Fruit fly (Drosophila melanogaster): ENCODE results near the gene Nepl7.
A peak's percentile ranks its signal among the peaks of the same experiment; 100 is the strongest.

The Nepl7 gene

DNA sequence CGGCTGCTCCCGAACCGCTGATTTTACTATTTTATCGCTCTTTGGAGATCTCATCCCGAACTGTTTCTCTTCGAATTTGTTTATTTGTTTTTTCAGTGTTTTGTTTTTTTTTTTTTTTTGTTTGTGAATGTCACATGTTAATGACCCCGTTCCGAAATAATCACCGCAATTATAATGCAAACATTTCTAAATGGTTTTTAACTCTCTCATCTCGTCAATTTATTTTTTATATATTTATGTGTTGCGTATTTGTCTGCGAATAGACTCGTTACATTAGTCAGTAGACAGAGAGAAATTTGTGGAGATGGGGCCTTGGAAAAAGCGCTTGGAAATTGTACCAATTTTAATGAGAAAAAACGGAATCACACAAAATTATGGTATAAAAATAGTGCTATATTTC lies at the start of gene Nepl7:
Gene Nepl7 (minus strand): TSS at position 101 of the 400 bp plus-strand sequence.
- no peak for TF ChIP-seq noc (tag; optimal IDR thresholded peaks at IDR 0.05)

DNA sequence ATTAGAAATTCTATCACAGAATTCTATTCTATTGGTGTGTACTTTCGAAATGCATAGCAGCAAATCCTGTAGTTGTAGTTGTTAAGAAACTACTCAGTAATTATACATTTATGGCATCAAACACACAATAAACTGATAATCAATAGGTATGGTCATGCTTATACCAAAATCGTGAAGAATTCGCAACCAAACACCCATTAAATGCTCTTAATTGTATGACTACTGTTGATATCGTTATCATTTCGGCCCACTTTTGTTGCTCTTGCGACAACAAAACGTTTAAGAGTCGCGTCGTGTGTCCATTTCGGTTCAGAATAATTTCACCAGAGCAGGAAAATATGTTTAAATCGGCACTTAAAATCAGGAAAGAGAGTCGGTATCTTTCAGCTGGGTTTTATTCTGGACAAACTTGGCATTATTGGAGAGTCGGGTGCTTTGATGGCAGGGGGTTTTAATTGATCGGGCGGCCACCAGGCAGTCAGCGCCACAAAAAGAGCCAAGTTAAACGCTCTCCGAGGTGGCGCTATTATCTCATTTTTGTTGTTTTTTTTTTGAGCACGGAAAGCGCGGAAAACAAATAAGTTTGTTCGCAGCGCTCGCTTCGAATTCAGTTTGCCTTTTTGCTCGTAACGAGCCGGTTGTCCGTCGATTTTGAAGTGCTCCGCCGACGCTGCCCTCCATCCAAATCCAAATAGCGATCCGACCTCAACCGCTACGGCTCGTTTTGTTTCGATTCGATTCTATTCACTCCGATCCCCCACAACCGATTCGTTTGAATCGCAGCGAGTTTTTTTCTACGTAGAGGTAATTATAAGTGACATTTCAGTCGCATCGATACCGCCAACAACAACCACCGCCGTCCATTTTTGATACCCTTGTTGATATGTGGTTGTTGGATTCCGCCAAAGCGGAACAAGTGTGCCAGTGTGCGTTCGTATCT lies 49.2 kb upstream of the Nepl7 start, which contains the start of gene MRP:
Gene MRP (plus strand): TSS at position 609 of the 940 bp plus-strand sequence.
- TF ChIP-seq noc (tag; optimal IDR thresholded peaks at IDR 0.05): peak; percentile 44

DNA sequence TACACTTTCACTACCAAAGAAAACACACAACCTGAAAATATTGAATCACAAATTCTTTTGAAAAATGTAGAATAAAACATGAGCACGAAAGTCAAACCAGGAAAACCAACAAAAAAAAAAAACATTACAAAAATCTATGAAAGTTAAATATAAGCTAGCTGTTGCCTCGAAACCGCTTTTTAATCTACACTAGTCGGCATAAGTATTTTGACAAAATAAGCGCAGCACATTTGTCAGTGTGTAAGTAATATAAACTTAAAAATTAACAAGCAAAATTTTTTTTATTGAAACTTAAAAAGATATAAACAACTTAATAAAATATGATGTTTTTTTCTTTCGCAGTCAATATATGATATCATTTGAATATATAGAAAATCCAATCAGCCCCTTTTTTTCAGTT lies 43.3 kb upstream of the Nepl7 start, which contains the start of gene CG5787:
Gene CG5787 (minus strand): TSS at position 101 of the 400 bp plus-strand sequence.
- no peak for TF ChIP-seq noc (tag; optimal IDR thresholded peaks at IDR 0.05)

DNA sequence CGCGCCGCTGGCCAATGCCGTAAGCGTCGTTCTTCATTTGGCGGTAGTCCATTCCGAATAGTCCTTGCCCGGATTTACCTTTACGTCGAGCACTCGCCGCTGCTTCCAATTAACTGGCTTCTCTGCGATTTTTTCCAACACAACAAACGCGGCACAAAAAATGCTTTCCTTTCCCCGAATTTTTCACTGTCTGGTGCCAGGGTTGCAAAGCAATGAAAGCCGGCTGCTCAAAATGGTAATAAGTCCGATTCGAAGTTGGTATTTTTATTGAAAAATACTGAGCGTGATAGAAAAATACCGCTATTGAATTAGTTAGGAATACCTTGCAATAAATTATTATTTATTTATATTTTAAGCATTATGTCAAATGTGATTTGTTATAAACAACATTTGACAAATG lies 42.7 kb upstream of the Nepl7 start:
- no peak for TF ChIP-seq noc (tag; optimal IDR thresholded peaks at IDR 0.05)

DNA sequence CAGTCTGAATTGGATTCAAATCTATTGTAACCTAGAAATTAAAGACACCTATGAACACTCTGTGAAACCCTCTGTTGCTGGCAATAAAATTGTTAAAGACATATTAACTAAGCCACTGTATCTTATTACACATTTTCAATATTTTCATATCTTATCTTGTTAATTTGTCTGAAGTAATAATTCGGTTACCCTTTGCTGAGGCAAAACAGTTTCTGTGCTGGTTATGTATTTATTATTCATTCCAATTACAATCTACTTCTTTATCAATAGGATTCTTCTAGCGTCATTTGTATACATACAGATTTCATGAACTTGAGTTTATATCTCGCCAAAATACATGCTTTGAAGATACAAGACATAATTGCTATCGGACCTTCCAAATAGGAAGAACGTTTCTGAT lies 39.1 kb upstream of the Nepl7 start:
- TF ChIP-seq noc (tag; optimal IDR thresholded peaks at IDR 0.05): no peak

DNA sequence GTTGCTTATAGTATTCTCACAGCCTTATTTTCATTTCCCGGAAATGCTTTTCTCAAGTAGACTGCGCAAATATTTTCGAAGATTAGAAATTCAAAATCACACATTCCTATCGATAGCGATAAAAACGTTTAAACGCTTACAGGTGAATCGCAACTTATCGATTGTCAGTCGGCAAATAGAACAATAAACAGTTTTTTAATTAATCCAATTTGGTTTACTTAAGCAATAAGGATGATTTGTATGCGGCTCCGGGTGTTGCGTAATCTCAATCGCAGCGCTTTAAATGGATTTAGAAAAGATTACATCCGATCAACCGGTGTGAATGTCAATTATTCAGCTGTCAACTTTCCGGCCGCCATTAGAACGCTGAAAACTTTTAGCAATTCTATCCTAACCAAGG lies 38.0 kb upstream of the Nepl7 start, which contains the start of the genes CG6180 and CG15484:
Gene CG6180 (plus strand): TSS at position 122 of the 400 bp plus-strand sequence.
Gene CG15484 (minus strand): TSS at position 172 of the 400 bp plus-strand sequence.
- peak; percentile 32 for TF ChIP-seq noc (tag; optimal IDR thresholded peaks at IDR 0.05)

DNA sequence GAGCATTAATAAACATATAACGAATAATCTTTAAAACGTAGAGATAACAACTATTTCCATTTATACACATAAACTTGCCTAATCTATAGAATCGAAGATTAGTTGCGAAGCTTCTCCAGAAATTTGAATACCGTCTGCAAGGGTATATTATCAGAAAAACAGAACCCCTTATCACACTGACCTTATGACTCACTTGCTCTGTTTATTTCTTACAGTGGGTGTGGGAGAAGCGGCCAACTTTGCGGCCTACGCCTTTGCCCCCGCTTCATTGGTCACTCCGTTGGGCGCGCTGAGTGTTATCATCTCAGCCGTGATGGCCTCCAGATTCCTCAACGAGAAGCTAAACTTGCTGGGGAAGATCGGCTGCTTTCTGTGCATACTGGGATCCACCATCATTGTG lies 35.9 kb upstream of the Nepl7 start:
- peak; percentile 24 for TF ChIP-seq noc (tag; optimal IDR thresholded peaks at IDR 0.05)

DNA sequence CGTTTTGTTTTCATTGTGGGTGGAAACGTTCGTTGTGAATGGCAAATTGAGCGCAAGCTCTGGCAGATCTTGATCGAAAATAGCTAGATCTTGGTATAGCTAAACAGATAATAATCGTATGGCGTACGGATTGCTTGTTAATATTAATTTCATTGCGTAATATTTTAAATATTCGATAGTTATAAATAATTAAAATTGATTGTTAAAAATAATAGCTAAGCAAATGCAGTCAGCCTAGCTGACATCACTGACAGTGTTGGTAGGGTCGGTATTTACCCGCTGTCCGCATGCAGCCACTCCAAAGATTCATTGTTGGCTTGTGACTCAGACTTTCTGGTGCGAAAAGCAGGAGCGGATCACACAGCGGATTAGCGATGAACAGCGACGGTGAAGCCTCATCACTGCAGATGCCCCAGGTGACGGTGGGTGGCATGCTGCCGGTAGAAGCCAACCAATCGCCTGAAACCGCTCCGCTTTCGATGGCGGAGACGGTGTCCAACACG lies 35.0 kb upstream of the Nepl7 start, which contains the start of the genes CG5776 and spict:
Gene CG5776 (minus strand): TSS at position 34 of the 503 bp plus-strand sequence.
Gene spict (plus strand): TSS at position 308 of the 503 bp plus-strand sequence.
- TF ChIP-seq noc (tag; optimal IDR thresholded peaks at IDR 0.05): peak; percentile 79

DNA sequence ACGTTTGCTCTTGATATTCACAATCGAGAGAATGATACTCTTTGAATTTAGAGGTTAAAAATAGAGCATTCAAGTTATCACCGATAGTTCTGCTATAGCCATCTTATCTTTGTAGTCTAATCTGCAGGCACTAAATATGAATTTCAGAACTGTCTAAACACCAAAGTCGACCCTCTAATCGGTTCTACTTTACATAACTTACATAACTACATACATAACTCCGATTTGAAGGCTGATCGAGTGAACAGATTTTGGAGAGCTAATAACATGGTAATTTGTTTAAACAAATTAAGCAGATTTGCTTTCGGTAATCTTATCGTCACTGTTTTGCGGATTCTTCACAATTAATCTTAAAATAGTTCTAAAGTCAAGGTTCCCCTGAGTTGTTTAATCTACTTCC lies 32.0 kb upstream of the Nepl7 start:
- peak; percentile 6 for TF ChIP-seq noc (tag; optimal IDR thresholded peaks at IDR 0.05)

DNA sequence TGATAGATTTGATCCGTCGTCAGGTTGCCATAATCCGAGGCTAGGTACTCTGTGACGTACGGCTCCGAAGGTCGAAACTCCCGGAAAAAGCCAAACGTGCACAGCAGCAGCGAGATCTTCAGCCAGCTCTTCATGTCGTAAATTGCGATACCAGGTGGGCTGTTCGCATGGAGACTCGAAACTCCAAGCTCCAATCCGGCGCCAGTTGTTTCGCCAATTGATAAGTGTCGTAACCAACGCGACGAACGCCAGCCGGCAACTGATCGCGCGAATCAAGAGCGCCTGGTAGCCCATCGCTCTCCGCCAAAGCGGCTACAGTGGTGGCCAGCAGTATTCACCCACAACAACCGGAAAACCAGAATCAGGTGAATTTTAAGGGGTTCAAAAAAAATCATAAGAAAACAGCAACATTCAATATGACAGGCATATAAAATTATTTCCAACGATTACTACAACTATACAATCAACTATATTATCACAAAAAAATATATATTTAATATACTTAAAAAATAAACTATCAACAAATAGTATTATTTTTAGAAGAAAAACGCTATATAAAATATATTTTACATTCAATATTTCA lies 31.0 kb upstream of the Nepl7 start, which contains the start of gene CG17036:
Gene CG17036 (minus strand): TSS at position 366 of the 583 bp plus-strand sequence.
- TF ChIP-seq noc (tag; optimal IDR thresholded peaks at IDR 0.05): peak; percentile 37

DNA sequence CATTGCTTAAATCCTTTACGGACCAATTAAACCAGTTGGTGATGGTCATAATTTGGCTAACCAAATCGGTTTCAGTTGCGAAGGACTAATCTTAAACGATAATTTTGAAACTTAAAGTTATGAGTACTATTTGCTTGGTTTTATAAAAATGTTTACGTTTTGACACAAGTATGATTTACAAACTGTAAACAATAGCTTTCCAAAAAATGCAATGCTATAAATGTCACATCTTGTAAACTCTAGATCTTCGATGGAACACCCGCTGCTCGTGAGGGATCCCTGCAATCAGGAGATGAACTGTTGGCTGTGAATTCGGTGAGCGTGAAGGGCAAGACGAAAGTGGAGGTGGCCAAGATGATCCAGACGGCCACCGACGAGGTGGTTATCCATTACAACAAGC lies 27.7 kb upstream of the Nepl7 start, which contains the start of gene CG5781:
Gene CG5781 (minus strand): TSS at position 101 of the 400 bp plus-strand sequence.
- no peak for TF ChIP-seq noc (tag; optimal IDR thresholded peaks at IDR 0.05)

DNA sequence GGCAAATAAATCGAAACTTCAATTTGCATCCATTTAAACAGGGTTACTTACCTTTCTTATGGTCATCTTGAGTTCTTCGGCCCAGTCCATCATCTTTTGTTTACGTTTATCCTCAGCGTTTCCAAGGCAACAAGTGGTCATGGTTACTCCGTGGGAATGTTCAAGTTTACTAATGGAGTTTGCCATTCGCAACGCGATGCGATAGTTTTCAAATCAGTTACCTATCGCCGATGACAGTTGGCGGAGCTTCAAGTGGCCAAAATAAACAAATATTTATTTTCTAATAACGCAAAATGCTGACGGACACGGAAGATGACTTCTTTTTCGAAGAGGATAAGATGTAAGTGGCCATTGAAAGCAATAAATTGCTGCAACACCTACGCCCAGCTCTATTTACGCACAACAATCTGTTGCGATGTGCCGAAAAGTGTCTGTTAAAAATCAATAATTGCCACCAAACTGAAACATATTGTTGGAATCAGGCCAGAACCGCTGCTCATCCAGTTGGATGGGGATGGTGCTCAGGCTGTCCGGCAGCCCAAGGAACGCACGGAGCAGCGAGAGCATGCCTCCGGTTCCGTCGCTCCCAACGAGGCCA lies 25.4 kb upstream of the Nepl7 start, which contains the start of the genes IFT43 and PICK1:
Gene IFT43 (minus strand): TSS at position 166 of the 598 bp plus-strand sequence.
Gene PICK1 (plus strand): TSS at position 211 of the 598 bp plus-strand sequence.
- no peak for TF ChIP-seq noc (tag; optimal IDR thresholded peaks at IDR 0.05)

DNA sequence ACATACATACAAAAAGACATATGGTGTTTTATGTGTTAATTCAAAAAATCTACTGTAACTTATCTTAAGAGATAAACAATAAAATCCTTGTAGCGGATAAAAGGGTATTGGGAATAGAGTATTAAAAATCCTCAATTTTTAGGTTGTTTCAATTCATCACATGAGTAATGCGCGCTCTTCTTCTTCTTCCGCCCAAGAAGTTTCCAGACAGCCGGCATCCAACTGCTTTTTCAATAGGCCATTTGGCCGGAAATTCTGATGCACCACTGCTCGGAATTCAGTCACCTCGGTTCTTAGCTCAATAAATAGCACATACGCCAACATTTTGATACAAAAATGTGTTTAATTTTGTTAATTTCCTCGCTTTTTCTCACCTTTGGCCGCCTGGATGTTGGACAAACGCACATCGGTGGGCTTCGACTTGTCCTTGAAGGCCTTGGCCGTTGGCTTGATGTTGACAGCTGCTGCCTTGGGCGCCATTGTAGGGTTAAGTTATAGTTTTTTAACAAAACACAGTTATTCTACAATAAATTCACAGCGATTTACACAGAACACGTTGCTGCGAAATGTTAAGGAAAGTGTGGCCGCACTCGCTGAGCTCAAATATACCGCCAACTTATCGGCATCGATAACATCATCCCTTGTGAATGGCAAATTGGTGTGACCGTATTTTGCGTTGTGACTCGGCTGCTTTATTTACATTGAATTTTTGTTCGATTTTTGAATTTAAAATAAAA lies 23.0 kb upstream of the Nepl7 start, which contains the start of the genes CCT4 and CG6153:
Gene CCT4 (minus strand): TSS at position 592 of the 737 bp plus-strand sequence.
Gene CG6153 (plus strand): TSS at position 651 of the 737 bp plus-strand sequence.
- no peak for TF ChIP-seq noc (tag; optimal IDR thresholded peaks at IDR 0.05)

DNA sequence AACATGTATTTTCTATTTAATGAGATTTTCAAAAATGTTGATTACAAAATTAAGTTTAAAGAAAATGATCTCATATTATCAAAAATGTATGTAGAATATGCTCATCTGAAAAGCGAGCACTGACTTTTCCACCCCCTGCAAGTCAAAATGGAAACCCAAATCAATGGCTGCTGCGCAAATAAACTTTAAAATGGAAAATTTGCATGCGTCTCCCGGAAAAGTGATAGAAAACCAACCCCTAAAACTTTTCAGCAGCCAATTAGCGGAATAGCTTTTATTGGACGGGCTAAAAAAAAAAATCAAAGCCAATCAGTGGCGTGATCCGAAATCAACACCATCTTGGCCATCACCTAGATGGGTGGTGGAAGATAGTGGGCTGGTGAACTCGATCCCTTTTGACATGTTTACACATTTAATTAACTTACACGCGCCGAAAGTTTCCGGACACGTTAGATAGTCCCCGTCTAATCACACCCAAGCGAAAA lies 19.8 kb upstream of the Nepl7 start:
- TF ChIP-seq noc (tag; optimal IDR thresholded peaks at IDR 0.05): no peak

All from whole organism, larva.